Fruit fly (Drosophila melanogaster) whole organism, embryonic: ENCODE measurements around the gene CG7320.

Experiments used
- B-H2 ChIP-seq: fragments of 200-800 bp; sonication (Bioruptor generic); optimal IDR thresholded peaks from 2 replicates; lab custom pipeline; 2018; ENCODE audit warnings: missing biosample characterization, mild to moderate bottlenecking, missing genetic modification characterization
- BEAF-32 ChIP-seq: fragments of 200-800 bp; sonication (Bioruptor generic); optimal IDR thresholded peaks from 3 replicates; lab custom pipeline; 2017; ENCODE audit warnings: missing biosample characterization, missing genetic modification characterization, mild to moderate bottlenecking, moderate library complexity, missing genetic modification reagents
- CG10267 ChIP-seq: fragments of 200-800 bp; sonication (Bioruptor generic); optimal IDR thresholded peaks from 2 replicates; lab custom pipeline; 2018; ENCODE audit warnings: missing biosample characterization, mild to moderate bottlenecking, missing genetic modification characterization, moderate library complexity
- CG10274 ChIP-seq: fragments of 200-800 bp; sonication (Bioruptor generic); optimal IDR thresholded peaks from 3 replicates; lab custom pipeline; 2017; ENCODE audit warnings: missing biosample characterization, mild to moderate bottlenecking, missing genetic modification characterization
- CG11398 ChIP-seq: fragments of 200-800 bp; sonication (Bioruptor generic); optimal IDR thresholded peaks from 2 replicates; lab custom pipeline; 2016; ENCODE audit warnings: missing biosample characterization, missing genetic modification characterization
- CG12104 ChIP-seq: fragments of 200-800 bp; sonication (Bioruptor generic); optimal IDR thresholded peaks from 3 replicates; lab custom pipeline; 2016; ENCODE audit warnings: missing biosample characterization, missing genetic modification characterization
- CG15479 ChIP-seq: fragments of 200-800 bp; sonication (Bioruptor generic); optimal IDR thresholded peaks from 3 replicates; lab custom pipeline; 2019; ENCODE audit warnings: missing biosample characterization, mild to moderate bottlenecking, missing genetic modification characterization, moderate library complexity
- CG1602 ChIP-seq: fragments of 200-800 bp; sonication (Bioruptor generic); optimal IDR thresholded peaks from 3 replicates; lab custom pipeline; 2016; ENCODE audit warnings: missing biosample characterization, missing genetic modification characterization
- CG1603 ChIP-seq: fragments of 200-800 bp; sonication (Bioruptor generic); optimal IDR thresholded peaks from 2 replicates; lab custom pipeline; 2019; ENCODE audit warnings: missing biosample characterization, mild to moderate bottlenecking, missing genetic modification characterization, moderate library complexity
- CG16815 ChIP-seq: fragments of 200-800 bp; sonication (Bioruptor generic); optimal IDR thresholded peaks from 3 replicates; lab custom pipeline; 2017; ENCODE audit warnings: missing biosample characterization, mild to moderate bottlenecking, missing genetic modification characterization
- CG17186 ChIP-seq: fragments of 200-800 bp; sonication (Bioruptor generic); optimal IDR thresholded peaks from 3 replicates; lab custom pipeline; 2017; ENCODE audit warnings: missing biosample characterization, missing genetic modification reagents, missing genetic modification characterization
- CG17359 ChIP-seq: fragments of 200-800 bp; sonication (Bioruptor generic); optimal IDR thresholded peaks from 3 replicates; lab custom pipeline; 2018; ENCODE audit warnings: missing biosample characterization, mild to moderate bottlenecking, missing genetic modification characterization, moderate library complexity
- CG2199 ChIP-seq: fragments of 200-800 bp; sonication (Bioruptor generic); IDR thresholded peaks from 3 replicates; pipeline ENCODE4 v1.3.6; 2022; ENCODE audit warnings: missing biosample characterization, missing genetic modification characterization
- CG3407 ChIP-seq: fragments of 200-800 bp; sonication (Bioruptor generic); optimal IDR thresholded peaks from 2 replicates; lab custom pipeline; 2018; ENCODE audit warnings: missing biosample characterization, mild to moderate bottlenecking, missing genetic modification characterization
- CG4820 ChIP-seq: fragments of 200-800 bp; sonication (Bioruptor generic); optimal IDR thresholded peaks from 3 replicates; lab custom pipeline; 2016; ENCODE audit warnings: missing biosample characterization, missing genetic modification characterization
- CG7357 ChIP-seq: fragments of 200-800 bp; sonication (Bioruptor generic); IDR thresholded peaks from 3 replicates; pipeline ENCODE4 v1.3.6; 2022; ENCODE audit warnings: missing biosample characterization, missing genetic modification characterization
- D ChIP-seq, 2 experiments: fragments of 200-800 bp in 1 of 2; fragments of >200 bp in 1 of 2; sonication (Bioruptor generic) in 1 of 2; optimal IDR thresholded peaks; 2 replicates in 1 of 2; 3 replicates in 1 of 2; lab custom pipeline; 2017; ENCODE audit warnings: mild to moderate bottlenecking in 1 of 2, missing biosample characterization in 1 of 2, missing genetic modification characterization in 1 of 2, missing genetic modification reagents in 1 of 2
- D19A ChIP-seq: fragments of 200-800 bp; optimal IDR thresholded peaks from 3 replicates; lab custom pipeline; 2019; ENCODE audit warnings: missing biosample characterization, mild to moderate bottlenecking, missing genetic modification characterization, moderate library complexity
- Drgx ChIP-seq: fragments of 200-800 bp; sonication (Bioruptor generic); IDR thresholded peaks from 2 replicates; pipeline ENCODE4 v1.3.6; 2022; ENCODE audit warnings: missing biosample characterization, missing genetic modification characterization
- E2f2 ChIP-seq: fragments of 200-800 bp; sonication (Bioruptor generic); IDR thresholded peaks from 2 replicates; pipeline ENCODE4 v1.3.6; 2022; ENCODE audit warnings: missing biosample characterization, missing genetic modification characterization
- ERR ChIP-seq: fragments of 200-800 bp; sonication (Bioruptor generic); optimal IDR thresholded peaks from 2 replicates; lab custom pipeline; 2016; ENCODE audit warnings: missing biosample characterization, missing genetic modification characterization
- HLH3B ChIP-seq: fragments of 200-800 bp; sonication (Bioruptor generic); IDR thresholded peaks from 2 replicates; pipeline ENCODE4 v1.3.6; 2022; ENCODE audit warnings: missing biosample characterization, missing genetic modification characterization
- HLH4C ChIP-seq: fragments of 200-800 bp; sonication (Bioruptor generic); IDR thresholded peaks from 3 replicates; pipeline ENCODE4 v1.3.6; 2022; ENCODE audit warnings: missing biosample characterization, missing genetic modification characterization; ENCODE audit not compliant: partially characterized antibody
- Myb ChIP-seq: fragments of 200-800 bp; sonication (Bioruptor generic); optimal IDR thresholded peaks from 2 replicates; lab custom pipeline; 2016; ENCODE audit warnings: missing biosample characterization, missing genetic modification characterization
- NC2β ChIP-seq: fragments of 200-800 bp; sonication (Bioruptor generic); optimal IDR thresholded peaks from 2 replicates; lab custom pipeline; 2016; ENCODE audit warnings: missing biosample characterization, missing genetic modification characterization
- NK7.1 ChIP-seq: fragments of 200-800 bp; sonication (Bioruptor generic); optimal IDR thresholded peaks from 3 replicates; lab custom pipeline; 2016; ENCODE audit warnings: missing biosample characterization, missing genetic modification characterization
- Nf-YB ChIP-seq: fragments of 200-800 bp; sonication (Bioruptor generic); optimal IDR thresholded peaks from 3 replicates; lab custom pipeline; 2019; ENCODE audit warnings: missing biosample characterization, mild to moderate bottlenecking, missing genetic modification characterization, moderate library complexity
- Ptx1 ChIP-seq: fragments of 200-800 bp; sonication (Bioruptor generic); IDR thresholded peaks from 2 replicates; pipeline ENCODE4 v1.3.6; 2022; ENCODE audit warnings: missing biosample characterization, missing genetic modification characterization
- Side ChIP-seq: fragments of 200-800 bp; sonication (Bioruptor generic); optimal IDR thresholded peaks from 2 replicates; lab custom pipeline; 2016; ENCODE audit warnings: missing biosample characterization, missing genetic modification characterization
- Six4 ChIP-seq: fragments of 200-800 bp; sonication (Bioruptor generic); optimal IDR thresholded peaks from 2 replicates; lab custom pipeline; 2016; ENCODE audit warnings: missing biosample characterization, missing genetic modification characterization
- Xrp1 ChIP-seq: fragments of 200-800 bp; sonication (Bioruptor generic); IDR thresholded peaks from 2 replicates; pipeline ENCODE4 v1.3.6; 2022; ENCODE audit warnings: missing biosample characterization, missing genetic modification characterization
- br ChIP-seq: fragments of >200 bp; optimal IDR thresholded peaks from 2 replicates; lab custom pipeline; 2017
- ci ChIP-seq: fragments of 200-800 bp; sonication (Bioruptor generic); IDR thresholded peaks from 3 replicates; pipeline ENCODE4 v1.3.6; 2022; ENCODE audit warnings: missing biosample characterization, missing genetic modification characterization
- corto ChIP-seq: fragments of 200-800 bp; sonication (Bioruptor generic); optimal IDR thresholded peaks from 2 replicates; lab custom pipeline; 2016; ENCODE audit warnings: missing biosample characterization, mild to moderate bottlenecking, missing genetic modification characterization, moderate library complexity
- crp ChIP-seq, 2 experiments: fragments of 200-800 bp; sonication (Bioruptor generic); optimal IDR thresholded peaks; 2 replicates in 1 of 2; 3 replicates in 1 of 2; lab custom pipeline; 2017; ENCODE audit warnings: missing biosample characterization in 2 of 2, missing genetic modification characterization in 2 of 2, mild to moderate bottlenecking in 1 of 2, moderate library complexity in 1 of 2
- dmrt11E ChIP-seq: fragments of 200-800 bp; sonication (Bioruptor generic); optimal IDR thresholded peaks from 3 replicates; lab custom pipeline; 2018; ENCODE audit warnings: missing biosample characterization, mild to moderate bottlenecking, missing genetic modification characterization, moderate library complexity
- ewg ChIP-seq: fragments of 200-800 bp; sonication (Bioruptor generic); optimal IDR thresholded peaks from 3 replicates; lab custom pipeline; 2017; ENCODE audit warnings: mild to moderate bottlenecking, missing biosample characterization, missing genetic modification reagents, missing genetic modification characterization
- gro ChIP-seq: fragments of 200-800 bp; sonication (Bioruptor generic); optimal IDR thresholded peaks from 2 replicates; lab custom pipeline; 2016; ENCODE audit warnings: missing biosample characterization, missing genetic modification characterization
- knrl ChIP-seq: fragments of 200-800 bp; sonication (Bioruptor generic); IDR thresholded peaks from 3 replicates; pipeline ENCODE4 v1.3.6; 2022; ENCODE audit warnings: missing biosample characterization, missing genetic modification characterization; ENCODE audit not compliant: partially characterized antibody
- nerfin-2 ChIP-seq: fragments of 200-800 bp; sonication (Bioruptor generic); IDR thresholded peaks from 2 replicates; pipeline ENCODE4 v1.3.6; 2022; ENCODE audit warnings: missing biosample characterization, missing genetic modification characterization; ENCODE audit not compliant: partially characterized antibody
- nom ChIP-seq: fragments of 200-800 bp; sonication (Bioruptor generic); optimal IDR thresholded peaks from 2 replicates; lab custom pipeline; 2017; ENCODE audit warnings: missing biosample characterization, missing genetic modification characterization, mild to moderate bottlenecking, moderate library complexity, missing genetic modification reagents
- prd ChIP-seq, 3 experiments: fragments of >200 bp in 2 of 3; fragments of 200-800 bp in 1 of 3; sonication (Bioruptor generic) in 1 of 3; optimal IDR thresholded peaks in 2 of 3; IDR thresholded peaks in 1 of 3; 2 replicates in 2 of 3; 3 replicates in 1 of 3; pipeline versions ENCODE4 v1.3.6 to Lab custom; 2017 to 2022; ENCODE audit warnings: missing biosample characterization in 1 of 3, missing genetic modification characterization in 1 of 3
- sens ChIP-seq: fragments of 200-800 bp; sonication (Bioruptor generic); peaks from one replicate; lab custom pipeline; 2016; ENCODE audit warnings: missing biosample characterization, missing genetic modification characterization
- shn ChIP-seq: fragments of 200-800 bp; sonication (Bioruptor generic); optimal IDR thresholded peaks from 3 replicates; lab custom pipeline; 2016; ENCODE audit warnings: missing biosample characterization, missing genetic modification characterization
- slp2 ChIP-seq: fragments of 200-800 bp; sonication (Bioruptor generic); optimal IDR thresholded peaks from 2 replicates; lab custom pipeline; 2016; ENCODE audit warnings: missing biosample characterization, missing genetic modification characterization
- vnd ChIP-seq: fragments of 200-800 bp; sonication (Bioruptor generic); IDR thresholded peaks from 3 replicates; pipeline ENCODE4 v1.3.6; 2022; ENCODE audit warnings: missing biosample characterization, missing genetic modification characterization; ENCODE audit not compliant: partially characterized antibody

Gene CG7320

dm6 chr3L:18194323-18194996 is 6.8 kb upstream of the CG7320 start (continued):
- TF ChIP-seq ewg (GFP tag; lab: Kevin White, UChicago) (no peak), Side (GFP tag; lab: Kevin White, UChicago) (no peak), CG4820 (GFP tag; lab: Kevin White, UChicago) (no peak), corto (GFP tag; lab: Kevin White, UChicago) (peak; percentile 70), dmrt11E (tag; lab: Kevin White, UChicago) (no peak), ERR (GFP tag; lab: Kevin White, UChicago) (no peak), CG12104 (no peak), CG15479 (GFP tag; lab: Kevin White, UChicago) (no peak), CG10274 (GFP tag; lab: Kevin White, UChicago) (peak; percentile 76), sens (peak; percentile 22), Xrp1 (GFP tag; lab: Robert Waterston, UW) (0 out of 2 replicates have a peak, but pooled peaks have one; percentile 11), CG11398 (GFP tag; lab: Kevin White, UChicago) (no peak), crp (GFP tag; optimal IDR thresholded peaks at IDR 0.05; lab: Kevin White, UChicago) (no peak), HLH4C (GFP tag; lab: Robert Waterston, UW) (no peak)
- TF ChIP-seq, all 482 proteins: peak for 14

DNA sequence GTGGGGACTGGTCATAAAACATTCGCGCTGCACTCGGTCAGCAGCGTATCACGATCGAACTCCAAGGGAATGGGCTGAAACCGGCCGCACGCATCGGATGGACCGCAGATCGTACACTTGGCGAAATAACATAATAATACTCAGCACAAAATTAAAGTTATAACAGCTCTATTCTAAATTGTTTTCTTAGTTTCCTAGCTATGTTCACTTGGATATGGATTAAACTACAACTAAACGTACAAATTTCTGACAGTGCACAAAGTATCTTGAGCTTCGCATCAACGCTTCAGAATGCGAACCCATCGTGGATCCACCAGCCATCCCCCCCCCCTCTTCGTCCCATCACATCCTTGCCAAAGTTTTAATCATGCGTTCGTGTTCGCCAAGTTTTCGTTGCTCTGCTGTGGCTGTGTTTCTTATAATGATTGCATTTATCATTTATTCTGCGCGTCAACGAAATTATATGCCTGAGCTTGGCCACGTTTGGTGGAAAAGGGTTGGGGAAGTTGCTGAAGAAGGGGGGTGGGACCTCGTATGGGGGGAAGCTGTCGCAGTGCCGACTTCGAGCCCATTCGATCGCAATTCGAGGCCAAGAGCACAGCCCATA is 6.2 kb upstream of the CG7320 start:
- TF ChIP-seq slp2 (GFP tag; lab: Kevin White, UChicago) = no peak
- no peak for TF ChIP-seq D19A (tag; lab: Kevin White, UChicago)
- peak; percentile 87 for TF ChIP-seq corto (GFP tag; lab: Kevin White, UChicago)
- no peak for TF ChIP-seq shn (GFP tag; lab: Kevin White, UChicago)
- no peak for TF ChIP-seq CG17186
- no peak for TF ChIP-seq prd (optimal IDR thresholded peaks at IDR 0.05; lab: Kevin White, UChicago)
- TF ChIP-seq prd (GFP tag; IDR thresholded peaks at IDR 0.05; lab: Robert Waterston, UW) = peak; percentile 29; the same call in 1 of the 3 replicates
- no peak for TF ChIP-seq CG1602 (GFP tag; lab: Kevin White, UChicago)
- no peak for TF ChIP-seq CG10267 (tag; lab: Kevin White, UChicago)
- TF ChIP-seq BEAF-32 (GFP tag; lab: Kevin White, UChicago) = no peak
- TF ChIP-seq NK7.1 = no peak
- peak; percentile 2 for TF ChIP-seq CG17359 (tag; lab: Kevin White, UChicago)
- no peak for TF ChIP-seq CG3407
- no peak for TF ChIP-seq knrl (GFP tag; lab: Robert Waterston, UW)
- peak; percentile 20; the same call in 1 of the 2 replicates for TF ChIP-seq HLH3B (GFP tag; lab: Robert Waterston, UW)
- no peak for TF ChIP-seq CG2199 (GFP tag; lab: Robert Waterston, UW)
- TF ChIP-seq B-H2 (GFP tag; lab: Kevin White, UChicago) = no peak
- TF ChIP-seq nom (GFP tag; lab: Kevin White, UChicago) = peak; percentile 68
- no peak for TF ChIP-seq Ptx1 (GFP tag; lab: Robert Waterston, UW)
- 0 out of 2 replicates have a peak, but pooled peaks have one; percentile 29 for TF ChIP-seq nerfin-2
- no peak for TF ChIP-seq E2f2 (GFP tag; lab: Robert Waterston, UW)
- TF ChIP-seq ci (GFP tag; lab: Robert Waterston, UW) = no peak
- peak; percentile 1 for TF ChIP-seq CG1603 (tag; lab: Kevin White, UChicago)
- TF ChIP-seq CG7357 (GFP tag; lab: Robert Waterston, UW) = no peak
- no peak for TF ChIP-seq CG16815 (GFP tag; lab: Kevin White, UChicago)
- TF ChIP-seq Drgx (GFP tag; lab: Robert Waterston, UW) = peak; percentile 61
- no peak for TF ChIP-seq br (lab: Kevin White, UChicago)
- no peak for TF ChIP-seq gro (GFP tag; lab: Kevin White, UChicago)
- no peak for TF ChIP-seq Six4 (GFP tag; lab: Kevin White, UChicago)
- TF ChIP-seq Nf-YB (GFP tag; lab: Kevin White, UChicago) = no peak
- no peak for TF ChIP-seq vnd
- peak; percentile 54 for TF ChIP-seq sens
- TF ChIP-seq Myb (GFP tag; lab: Kevin White, UChicago) = no peak
- no peak for TF ChIP-seq D (optimal IDR thresholded peaks at IDR 0.05; lab: Kevin White, UChicago)
- TF ChIP-seq D (GFP tag; optimal IDR thresholded peaks at IDR 0.05; lab: Kevin White, UChicago) = no peak
- no peak for TF ChIP-seq NC2β (GFP tag; lab: Kevin White, UChicago)
